Worm (Caenorhabditis elegans) whole organism, L2 larva: ENCODE measurements around the gene cyn-6.

ENCODE experiments used
- C34F6.9 ChIP-seq: fragments of 150-350 bp; optimal IDR thresholded peaks from 2 replicates; lab custom pipeline; 2014; ENCODE audit warnings: missing biosample characterization, missing genetic modification characterization
- Y55F3AM.14 ChIP-seq: fragments of 200-800 bp; sonication (Bioruptor generic); optimal IDR thresholded peaks from 2 replicates; lab custom pipeline; 2018; ENCODE audit warnings: mild to moderate bottlenecking, missing genetic modification characterization, missing compliant biosample characterization
- ZK546.5 ChIP-seq: sonication (generic microtip); optimal IDR thresholded peaks from 2 replicates; lab custom pipeline; 2017; ENCODE audit warnings: missing biosample characterization, missing genetic modification characterization
- ama-1 ChIP-seq: fragments of 150-350 bp; optimal IDR thresholded peaks from 2 replicates; lab custom pipeline; 2018; ENCODE audit warnings: inconsistent platforms
- dmd-4 ChIP-seq: sonication (generic microtip); optimal IDR thresholded peaks from 2 replicates; lab custom pipeline; 2017; ENCODE audit warnings: missing biosample characterization, missing genetic modification characterization
- elt-1 ChIP-seq: fragments of 150-350 bp; optimal IDR thresholded peaks from 2 replicates; lab custom pipeline; 2014; ENCODE audit warnings: missing biosample characterization, missing genetic modification characterization
- lin-39 ChIP-seq: fragments of 150-350 bp; optimal IDR thresholded peaks from 2 replicates; lab custom pipeline; 2014; ENCODE audit warnings: missing biosample characterization, missing genetic modification reagents, missing genetic modification characterization
- mdl-1 ChIP-seq, 2 experiments: fragments of 150-350 bp in 1 of 2; sonication (generic microtip) in 1 of 2; optimal IDR thresholded peaks; 2 replicates each; lab custom pipeline; 2017; ENCODE audit warnings: missing biosample characterization in 2 of 2, missing genetic modification characterization in 2 of 2
- nhr-10 ChIP-seq: sonication (generic microtip); optimal IDR thresholded peaks from 2 replicates; lab custom pipeline; 2017; ENCODE audit warnings: missing biosample characterization, missing genetic modification characterization
- nhr-23 ChIP-seq: fragments of 150-350 bp; optimal IDR thresholded peaks from 2 replicates; lab custom pipeline; 2014; ENCODE audit warnings: missing biosample characterization, missing genetic modification reagents, missing genetic modification characterization
- nhr-6 ChIP-seq: fragments of 150-350 bp; optimal IDR thresholded peaks from 2 replicates; lab custom pipeline; 2014; ENCODE audit warnings: missing biosample characterization, missing genetic modification characterization
- skn-1 ChIP-seq: sonication (generic microtip); optimal IDR thresholded peaks from 2 replicates; lab custom pipeline; 2017; ENCODE audit warnings: missing biosample characterization, missing genetic modification characterization
- ztf-1 ChIP-seq: fragments of 200-800 bp; sonication (Bioruptor generic); conservative IDR thresholded peaks from 2 replicates; pipeline ENCODE4 v1.3.6; 2022; ENCODE audit warnings: missing genetic modification characterization, missing compliant biosample characterization
- ztf-4 ChIP-seq: fragments of 150-350 bp; optimal IDR thresholded peaks from 2 replicates; lab custom pipeline; 2014; ENCODE audit warnings: missing biosample characterization, missing genetic modification characterization

- TF ChIP-seq lin-39 (tag; lab: Kevin White, UChicago) = no peak
- no peak for TF ChIP-seq nhr-23 (tag; lab: Kevin White, UChicago)
- TF ChIP-seq skn-1 (tag; lab: Kevin White, UChicago) = no peak
- TF ChIP-seq nhr-6 (tag; lab: Kevin White, UChicago) = no peak
- TF ChIP-seq ztf-1 = no peak
- TF ChIP-seq Y55F3AM.14 (GFP tag; lab: Kevin White, UChicago) = no peak
- no peak for TF ChIP-seq elt-1 (tag; lab: Kevin White, UChicago)
- no peak for TF ChIP-seq nhr-10 (tag; lab: Kevin White, UChicago)
- TF ChIP-seq dmd-4 (tag; lab: Kevin White, UChicago) = no peak
- TF ChIP-seq ZK546.5 (tag; lab: Kevin White, UChicago) = no peak
- TF ChIP-seq ztf-4 (tag; lab: Kevin White, UChicago) = no peak
- no peak for TF ChIP-seq C34F6.9 (tag; lab: Kevin White, UChicago)
- no peak for TF ChIP-seq ama-1 (lab: Kevin White, UChicago)
- no peak for TF ChIP-seq mdl-1 (tag; optimal IDR thresholded peaks at IDR 0.05; lab: Kevin White, UChicago)
Measured at ce11 chrIII:754371-754770, 18.8 kb upstream of the cyn-6 start.
